Worm (Caenorhabditis elegans) whole organism, young adult: ENCODE results near the gene snb-1.

Source experiments
- B0035.1 ChIP-seq: sonication (generic microtip); optimal IDR thresholded peaks from 2 replicates; lab custom pipeline; 2016; ENCODE audit warnings: missing genetic modification characterization, mild to moderate bottlenecking, missing compliant biosample characterization, missing genotype, missing genetic modification reagents
- K11D2.4 ChIP-seq: fragments of 200-800 bp; sonication (Bioruptor generic); IDR thresholded peaks from 2 replicates; pipeline ENCODE4 v1.3.6; 2022; ENCODE audit warnings: missing genetic modification reagents, missing genetic modification characterization, missing compliant biosample characterization
- T07F8.4 ChIP-seq: sonication (generic microtip); optimal IDR thresholded peaks from 2 replicates; lab custom pipeline; 2016; ENCODE audit warnings: mild to moderate bottlenecking, missing genetic modification characterization, moderate library complexity, missing compliant biosample characterization
- bed-1 ChIP-seq: fragments of 200-800 bp; sonication (Bioruptor generic); IDR thresholded peaks from 2 replicates; pipeline ENCODE4 v1.3.6; 2022; ENCODE audit warnings: missing genetic modification reagents, missing genetic modification characterization, missing compliant biosample characterization
- ets-4 ChIP-seq: fragments of 200-800 bp; sonication (Bioruptor generic); optimal IDR thresholded peaks from 2 replicates; lab custom pipeline; 2018; ENCODE audit warnings: mild to moderate bottlenecking, missing genetic modification characterization, missing compliant biosample characterization
- him-1 ChIP-seq: sonication (generic microtip); optimal IDR thresholded peaks from 2 replicates; lab custom pipeline; 2016; ENCODE audit warnings: missing genotype, missing genetic modification reagents, missing genetic modification characterization, missing compliant biosample characterization
- hlh-26 ChIP-seq: fragments of 200-800 bp; sonication (Bioruptor generic); conservative IDR thresholded peaks from 2 replicates; pipeline ENCODE4 v1.3.6; 2022; ENCODE audit warnings: missing genetic modification reagents, missing genetic modification characterization, missing compliant biosample characterization
- hrde-1 ChIP-seq: sonication (generic microtip); optimal IDR thresholded peaks from 2 replicates; lab custom pipeline; 2016; ENCODE audit warnings: missing genetic modification characterization, mild to moderate bottlenecking, missing compliant biosample characterization, moderate library complexity, missing genotype, missing genetic modification reagents, borderline replicate concordance
- nfya-1 ChIP-seq: sonication (generic microtip); optimal IDR thresholded peaks from 2 replicates; lab custom pipeline; 2017; ENCODE audit warnings: antibody characterized with exemption, missing compliant biosample characterization, missing genetic modification characterization, borderline replicate concordance; ENCODE audit not compliant: insufficient read depth
- nhr-179 ChIP-seq: sonication (generic microtip); optimal IDR thresholded peaks from 2 replicates; lab custom pipeline; 2016; ENCODE audit warnings: mild to moderate bottlenecking, missing genetic modification characterization, missing compliant biosample characterization
- snpc-4 ChIP-seq, 5 experiments: fragments of 150-350 bp in 1 of 5; sonication (generic microtip) in 4 of 5; optimal IDR thresholded peaks; 2 replicates each; lab custom pipeline; 2014 to 2018; ENCODE audit warnings: missing genetic modification characterization in 5 of 5, missing biosample characterization in 3 of 5, antibody characterized with exemption in 2 of 5, mild to moderate bottlenecking in 2 of 5, missing compliant biosample characterization in 2 of 5, missing genotype in 2 of 5, moderate library complexity in 2 of 5, missing genetic modification reagents in 1 of 5
- somi-1 ChIP-seq: fragments of 200-800 bp; sonication (Bioruptor generic); optimal IDR thresholded peaks from 2 replicates; lab custom pipeline; 2018; ENCODE audit warnings: mild to moderate bottlenecking, missing genetic modification characterization, missing compliant biosample characterization
- tbx-9 ChIP-seq: sonication (generic microtip); optimal IDR thresholded peaks from 2 replicates; lab custom pipeline; 2016; ENCODE audit warnings: borderline replicate concordance, missing genetic modification characterization, inconsistent platforms, missing compliant biosample characterization

DNA sequence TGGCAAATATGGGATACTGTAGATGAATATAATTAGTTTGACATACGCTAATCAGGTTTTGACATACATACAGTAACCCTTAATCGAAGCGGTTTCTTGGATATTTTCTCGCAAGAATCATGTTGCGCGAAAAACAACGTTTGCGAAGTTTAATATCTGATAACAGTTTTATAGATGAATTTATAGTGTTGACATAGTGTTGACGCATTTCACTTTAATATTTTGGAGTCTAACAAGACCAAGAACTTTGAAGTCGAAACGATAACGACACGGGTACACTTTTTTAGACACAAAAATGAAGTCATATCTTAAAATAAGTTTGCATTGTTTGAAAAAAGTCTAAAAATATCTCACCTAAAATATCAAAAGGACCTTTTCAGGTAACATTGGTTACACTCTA is 40.0 kb downstream of the snb-1 start:
- TF ChIP-seq K11D2.4: no peak
- TF ChIP-seq tbx-9 (tag; lab: Kevin White, UChicago): no peak
- TF ChIP-seq him-1 (tag; lab: Kevin White, UChicago): no peak
- TF ChIP-seq T07F8.4 (tag; lab: Kevin White, UChicago): no peak
- no peak for TF ChIP-seq nfya-1 (tag; lab: Kevin White, UChicago)
- no peak for TF ChIP-seq somi-1
- TF ChIP-seq hlh-26 (GFP tag; lab: Robert Waterston, UW): no peak
- TF ChIP-seq hrde-1 (tag; lab: Kevin White, UChicago): no peak
- TF ChIP-seq B0035.1: no peak
- TF ChIP-seq bed-1 (GFP tag; lab: Robert Waterston, UW): no peak
- TF ChIP-seq ets-4: no peak
- TF ChIP-seq snpc-4 (GFP tag; optimal IDR thresholded peaks at IDR 0.05; lab: Kevin White, UChicago): no peak
- no peak for TF ChIP-seq snpc-4 (tag; optimal IDR thresholded peaks at IDR 0.05; lab: Kevin White, UChicago)
- TF ChIP-seq nhr-179 (tag; lab: Kevin White, UChicago): no peak
